Worm (Caenorhabditis elegans) whole organism, young adult: ENCODE data around the gene ttll-15.

ENCODE experiments used
- B0035.1 ChIP-seq: sonication (generic microtip); optimal IDR thresholded peaks from 2 replicates; lab custom pipeline; 2016; ENCODE audit warnings: missing genetic modification characterization, mild to moderate bottlenecking, missing compliant biosample characterization, missing genotype, missing genetic modification reagents
- F22D6.2 ChIP-seq: sonication (generic microtip); optimal IDR thresholded peaks from 2 replicates; lab custom pipeline; 2016; ENCODE audit warnings: mild to moderate bottlenecking, missing genetic modification characterization, missing compliant biosample characterization
- F33H1.4 ChIP-seq: fragments of 200-800 bp; sonication (Bioruptor generic); IDR thresholded peaks from 2 replicates; pipeline ENCODE4 v1.3.6; 2022; ENCODE audit warnings: missing genetic modification reagents, missing genetic modification characterization, missing compliant biosample characterization
- F39B2.1 ChIP-seq: fragments of 200-800 bp; sonication (Bioruptor generic); IDR thresholded peaks from 2 replicates; pipeline ENCODE4 v1.3.6; 2022; ENCODE audit warnings: missing genetic modification reagents, missing genetic modification characterization, missing compliant biosample characterization
- F49E8.2 ChIP-seq: sonication (generic microtip); optimal IDR thresholded peaks from 3 replicates; lab custom pipeline; 2017; ENCODE audit warnings: missing genetic modification characterization, mild to moderate bottlenecking, missing compliant biosample characterization, antibody characterized with exemption, moderate library complexity; ENCODE audit not compliant: insufficient read depth
- F52B5.7 ChIP-seq: sonication (generic microtip); optimal IDR thresholded peaks from 2 replicates; lab custom pipeline; 2016; ENCODE audit warnings: mild to moderate bottlenecking, missing genetic modification characterization, missing compliant biosample characterization
- F57A8.1 ChIP-seq: fragments of 200-800 bp; sonication (Bioruptor generic); optimal IDR thresholded peaks from 2 replicates; lab custom pipeline; 2018; ENCODE audit warnings: mild to moderate bottlenecking, missing genetic modification characterization, moderate library complexity, missing compliant biosample characterization
- Y79H2A.3 ChIP-seq: fragments of 200-800 bp; sonication (Bioruptor generic); conservative IDR thresholded peaks from 2 replicates; pipeline ENCODE4 v1.3.6; 2022; ENCODE audit warnings: missing genetic modification reagents, missing genetic modification characterization, missing compliant biosample characterization
- Y95B8A.8 ChIP-seq: fragments of 200-800 bp; sonication (Bioruptor generic); IDR thresholded peaks from 2 replicates; pipeline ENCODE4 v1.3.6; 2022; ENCODE audit warnings: missing genetic modification reagents, missing genetic modification characterization, missing compliant biosample characterization
- ZK185.1 ChIP-seq: sonication (generic microtip); optimal IDR thresholded peaks from 2 replicates; lab custom pipeline; 2016; ENCODE audit warnings: mild to moderate bottlenecking, missing genetic modification characterization, missing compliant biosample characterization; ENCODE audit not compliant: poor library complexity, severe bottlenecking
- aptf-2 ChIP-seq: fragments of 200-800 bp; sonication (Bioruptor generic); conservative IDR thresholded peaks from 2 replicates; pipeline ENCODE4 v1.3.6; 2022; ENCODE audit warnings: missing genetic modification reagents, missing genetic modification characterization, missing compliant biosample characterization
- attf-3 ChIP-seq: fragments of 200-800 bp; sonication (Bioruptor generic); conservative IDR thresholded peaks from 2 replicates; pipeline ENCODE4 v1.3.6; 2022; ENCODE audit warnings: missing genetic modification reagents, missing genetic modification characterization, missing compliant biosample characterization
- attf-6 ChIP-seq: fragments of 200-800 bp; sonication (Bioruptor generic); IDR thresholded peaks from 2 replicates; pipeline ENCODE4 v1.3.6; 2022; ENCODE audit warnings: missing genetic modification reagents, missing genetic modification characterization, missing compliant biosample characterization
- cebp-2 ChIP-seq: fragments of 200-800 bp; sonication (Bioruptor generic); IDR thresholded peaks from 2 replicates; pipeline ENCODE4 v1.3.6; 2022; ENCODE audit warnings: missing genetic modification characterization, missing compliant biosample characterization
- ceh-100 ChIP-seq: fragments of 200-800 bp; sonication (Bioruptor generic); IDR thresholded peaks from 2 replicates; pipeline ENCODE4 v1.3.6; 2022; ENCODE audit warnings: missing genetic modification reagents, missing genetic modification characterization, missing compliant biosample characterization
- ceh-40 ChIP-seq: fragments of 200-800 bp; sonication (Bioruptor generic); IDR thresholded peaks from 2 replicates; pipeline ENCODE4 v1.3.6; 2022; ENCODE audit warnings: missing genetic modification characterization, missing compliant biosample characterization
- ceh-79 ChIP-seq: sonication (generic microtip); optimal IDR thresholded peaks from 2 replicates; lab custom pipeline; 2017; ENCODE audit warnings: mild to moderate bottlenecking, missing genetic modification characterization, missing compliant biosample characterization
- ceh-91 ChIP-seq: fragments of 200-800 bp; sonication (Bioruptor generic); IDR thresholded peaks from 2 replicates; pipeline ENCODE4 v1.3.6; 2022; ENCODE audit warnings: missing genetic modification reagents, missing genetic modification characterization, missing compliant biosample characterization
- chd-7 ChIP-seq: sonication (generic microtip); optimal IDR thresholded peaks from 2 replicates; lab custom pipeline; 2016; ENCODE audit warnings: mild to moderate bottlenecking, missing genetic modification characterization, moderate library complexity, missing compliant biosample characterization
- dox-1 ChIP-seq: fragments of 200-800 bp; sonication (Bioruptor generic); IDR thresholded peaks from 2 replicates; pipeline ENCODE4 v1.3.6; 2022; ENCODE audit warnings: missing genetic modification reagents, missing genetic modification characterization, missing compliant biosample characterization
- dpl-1 ChIP-seq: fragments of 150-350 bp; optimal IDR thresholded peaks from 2 replicates; lab custom pipeline; 2014; ENCODE audit warnings: missing biosample characterization, missing genetic modification reagents, missing genetic modification characterization
- egl-18 ChIP-seq: fragments of 200-800 bp; sonication (Bioruptor generic); IDR thresholded peaks from 2 replicates; pipeline ENCODE4 v1.3.6; 2022; ENCODE audit warnings: missing genetic modification reagents, missing genetic modification characterization, missing compliant biosample characterization
- egl-44 ChIP-seq: fragments of 200-800 bp; sonication (Bioruptor generic); IDR thresholded peaks from 2 replicates; pipeline ENCODE4 v1.3.6; 2022; ENCODE audit warnings: missing genetic modification reagents, missing genetic modification characterization, missing compliant biosample characterization
- ekl-4 ChIP-seq: fragments of 200-800 bp; sonication (Bioruptor generic); IDR thresholded peaks from 2 replicates; pipeline ENCODE4 v1.3.6; 2022; ENCODE audit warnings: missing genetic modification reagents, missing genetic modification characterization, missing compliant biosample characterization
- fkh-3 ChIP-seq: sonication (generic microtip); optimal IDR thresholded peaks from 2 replicates; lab custom pipeline; 2016; ENCODE audit warnings: mild to moderate bottlenecking, missing genetic modification characterization, missing compliant biosample characterization
- hlh-12 ChIP-seq: sonication (generic microtip); optimal IDR thresholded peaks from 2 replicates; lab custom pipeline; 2016; ENCODE audit warnings: missing genetic modification characterization, missing compliant biosample characterization
- hlh-26 ChIP-seq: fragments of 200-800 bp; sonication (Bioruptor generic); conservative IDR thresholded peaks from 2 replicates; pipeline ENCODE4 v1.3.6; 2022; ENCODE audit warnings: missing genetic modification reagents, missing genetic modification characterization, missing compliant biosample characterization
- lag-1 ChIP-seq: fragments of 200-800 bp; sonication (Bioruptor generic); IDR thresholded peaks from 2 replicates; pipeline ENCODE4 v1.3.6; 2022; ENCODE audit warnings: missing genetic modification reagents, missing genetic modification characterization, missing compliant biosample characterization
- lin-35 ChIP-seq, 3 experiments: fragments of 150-350 bp in 2 of 3; sonication (generic microtip) in 1 of 3; optimal IDR thresholded peaks; 2 replicates each; lab custom pipeline; 2014 to 2018; ENCODE audit warnings: missing biosample characterization in 3 of 3, missing genetic modification characterization in 3 of 3, missing genetic modification reagents in 3 of 3
- lin-40 ChIP-seq: sonication (generic microtip); optimal IDR thresholded peaks from 2 replicates; lab custom pipeline; 2016; ENCODE audit warnings: missing genetic modification characterization, mild to moderate bottlenecking, missing compliant biosample characterization, missing genotype, missing genetic modification reagents
- lin-54 ChIP-seq: fragments of 200-800 bp; sonication (Bioruptor generic); optimal IDR thresholded peaks from 2 replicates; lab custom pipeline; 2018; ENCODE audit warnings: mild to moderate bottlenecking, missing genetic modification characterization, missing compliant biosample characterization
- lsy-27 ChIP-seq: sonication (generic microtip); optimal IDR thresholded peaks from 2 replicates; lab custom pipeline; 2017; ENCODE audit warnings: missing genetic modification characterization, mild to moderate bottlenecking, missing compliant biosample characterization, antibody characterized with exemption, missing genotype, borderline replicate concordance; ENCODE audit not compliant: insufficient read depth
- madf-3 ChIP-seq: fragments of 200-800 bp; sonication (Bioruptor generic); IDR thresholded peaks from 2 replicates; pipeline ENCODE4 v1.3.6; 2022; ENCODE audit warnings: missing genetic modification reagents, missing genetic modification characterization, missing compliant biosample characterization
- madf-8 ChIP-seq: fragments of 200-800 bp; sonication (Bioruptor generic); conservative IDR thresholded peaks from 2 replicates; pipeline ENCODE4 v1.3.6; 2022; ENCODE audit warnings: missing genetic modification reagents, missing genetic modification characterization, missing compliant biosample characterization
- mcd-1 ChIP-seq: fragments of 200-800 bp; sonication (Bioruptor generic); IDR thresholded peaks from 2 replicates; pipeline ENCODE4 v1.3.6; 2022; ENCODE audit warnings: missing genetic modification reagents, missing genetic modification characterization, missing compliant biosample characterization
- mes-4 ChIP-seq: sonication (generic microtip); optimal IDR thresholded peaks from 2 replicates; lab custom pipeline; 2016; ENCODE audit warnings: missing genotype, missing genetic modification characterization, missing compliant biosample characterization
- nfyb-1 ChIP-seq: fragments of 200-800 bp; sonication (Bioruptor generic); IDR thresholded peaks from 2 replicates; pipeline ENCODE4 v1.3.6; 2022; ENCODE audit warnings: missing genetic modification reagents, missing genetic modification characterization, missing compliant biosample characterization
- nhr-80 ChIP-seq: sonication (generic microtip); optimal IDR thresholded peaks from 2 replicates; lab custom pipeline; 2016; ENCODE audit warnings: missing genetic modification characterization, missing compliant biosample characterization
- nhr-90 ChIP-seq: sonication (generic microtip); optimal IDR thresholded peaks from 2 replicates; lab custom pipeline; 2016; ENCODE audit warnings: missing genotype, mild to moderate bottlenecking, missing genetic modification characterization, missing compliant biosample characterization
- pbrm-1 ChIP-seq: fragments of 200-800 bp; sonication (Bioruptor generic); IDR thresholded peaks from 2 replicates; pipeline ENCODE4 v1.3.6; 2022; ENCODE audit warnings: missing genetic modification reagents, missing genetic modification characterization, missing compliant biosample characterization
- pha-4 ChIP-seq: fragments of 150-350 bp; sonication (generic microtip); optimal IDR thresholded peaks from 2 replicates; lab custom pipeline; 2014; ENCODE audit warnings: missing biosample characterization, missing genetic modification reagents, missing genetic modification characterization
- rec-8 ChIP-seq, 2 experiments: sonication (generic microtip); optimal IDR thresholded peaks; 2 replicates each; lab custom pipeline; 2016; ENCODE audit warnings: mild to moderate bottlenecking in 2 of 2, missing genetic modification characterization in 2 of 2, missing genetic modification reagents in 2 of 2, missing genotype in 2 of 2, missing biosample characterization in 1 of 2, missing compliant biosample characterization in 1 of 2, moderate library complexity in 1 of 2
- sdz-38 ChIP-seq: sonication (generic microtip); optimal IDR thresholded peaks from 2 replicates; lab custom pipeline; 2016; ENCODE audit warnings: missing genotype, missing genetic modification characterization, missing compliant biosample characterization
- snpc-4 ChIP-seq, 5 experiments: fragments of 150-350 bp in 1 of 5; sonication (generic microtip) in 4 of 5; optimal IDR thresholded peaks; 2 replicates each; lab custom pipeline; 2014 to 2018; ENCODE audit warnings: missing genetic modification characterization in 5 of 5, missing biosample characterization in 3 of 5, antibody characterized with exemption in 2 of 5, mild to moderate bottlenecking in 2 of 5, missing compliant biosample characterization in 2 of 5, missing genotype in 2 of 5, moderate library complexity in 2 of 5, missing genetic modification reagents in 1 of 5
- xnd-1 ChIP-seq: sonication (generic microtip); optimal IDR thresholded peaks from 2 replicates; lab custom pipeline; 2016; ENCODE audit warnings: missing genotype, missing genetic modification reagents, missing genetic modification characterization, missing compliant biosample characterization
- ztf-18 ChIP-seq: sonication (generic microtip); optimal IDR thresholded peaks from 2 replicates; lab custom pipeline; 2016; ENCODE audit warnings: missing genotype, mild to moderate bottlenecking, missing genetic modification characterization, missing compliant biosample characterization
- ztf-3 ChIP-seq: fragments of 200-800 bp; sonication (Bioruptor generic); optimal IDR thresholded peaks from 2 replicates; lab custom pipeline; 2018; ENCODE audit warnings: mild to moderate bottlenecking, missing genetic modification characterization, missing compliant biosample characterization

ttll-15 gene

DNA sequence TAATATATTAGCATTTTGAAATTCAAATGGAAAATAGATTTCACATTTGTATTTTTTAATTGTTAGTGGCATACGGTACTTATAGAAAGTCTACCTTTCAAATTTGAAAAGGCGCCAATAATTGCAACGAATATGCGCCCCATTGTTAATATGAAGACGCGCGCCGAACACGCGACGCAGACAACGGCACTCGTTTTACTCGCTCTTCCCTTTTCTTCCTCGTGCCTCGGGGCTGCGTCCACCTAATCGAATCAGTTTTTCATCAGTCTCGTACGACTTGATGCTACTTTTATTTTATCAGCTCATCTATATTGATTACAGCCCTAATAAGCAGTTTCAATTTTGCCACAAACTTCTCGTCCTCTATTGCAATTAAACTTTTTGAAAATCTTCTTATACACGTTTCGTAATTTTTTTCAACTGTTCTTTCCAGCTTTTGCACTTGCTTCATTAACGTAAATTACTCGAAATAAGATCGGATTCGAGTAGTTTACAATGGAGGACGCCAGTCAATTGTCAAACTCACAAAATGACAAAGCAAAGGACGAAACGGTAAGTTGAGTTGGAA lies 3.6 kb downstream of the ttll-15 start, which contains the start of gene cash-1 (continued):
- TF ChIP-seq pha-4 (tag; lab: Kevin White, UChicago) (peak; percentile 8), ZK185.1 (tag; lab: Kevin White, UChicago) (peak; percentile 47), dpl-1 (GFP tag; lab: Kevin White, UChicago) (peak; percentile 68), nfyb-1 (GFP tag; lab: Robert Waterston, UW) (peak; percentile 41; the same call in 1 of the 2 replicates), F57A8.1 (GFP tag; lab: Kevin White, UChicago) (no peak), madf-8 (GFP tag; lab: Robert Waterston, UW) (peak; percentile 71), lin-54 (GFP tag; lab: Kevin White, UChicago) (peak; percentile 83), B0035.1 (tag; lab: Kevin White, UChicago) (no peak), hlh-26 (no peak), aptf-2 (GFP tag; lab: Robert Waterston, UW) (no peak), F49E8.2 (tag; lab: Kevin White, UChicago) (peak; percentile 51), fkh-3 (tag; lab: Kevin White, UChicago) (no peak), F39B2.1 (GFP tag; lab: Robert Waterston, UW) (no peak), F33H1.4 (GFP tag; lab: Robert Waterston, UW) (peak; percentile 54), ceh-91 (GFP tag; lab: Robert Waterston, UW) (peak; percentile 66), Y79H2A.3 (GFP tag; lab: Robert Waterston, UW) (no peak), xnd-1 (tag; lab: Kevin White, UChicago) (peak; percentile 43), lsy-27 (tag; lab: Kevin White, UChicago) (peak; percentile 61), nhr-80 (peak; percentile 88), F52B5.7 (tag; lab: Kevin White, UChicago) (no peak), rec-8 (tag; optimal IDR thresholded peaks at IDR 0.05; lab: Kevin White, UChicago) (no peak), lin-35 (GFP tag; optimal IDR thresholded peaks at IDR 0.05; lab: Kevin White, UChicago) (peak in 1 of 3 experiments; percentile 42), attf-3 (GFP tag; lab: Robert Waterston, UW) (no peak), ztf-18 (tag; lab: Kevin White, UChicago) (peak; percentile 51), mcd-1 (GFP tag; lab: Robert Waterston, UW) (peak; percentile 86), ztf-3 (no peak), ceh-100 (no peak), F22D6.2 (no peak), cebp-2 (GFP tag; lab: Robert Waterston, UW) (no peak), sdz-38 (no peak), madf-3 (GFP tag; lab: Robert Waterston, UW) (peak; percentile 99), dox-1 (peak; percentile 88), lin-40 (peak; percentile 41), mes-4 (tag; lab: Kevin White, UChicago) (no peak), ekl-4 (GFP tag; lab: Robert Waterston, UW) (peak; percentile 51; the same call in 1 of the 2 replicates), lag-1 (no peak), pbrm-1 (GFP tag; lab: Robert Waterston, UW) (peak; percentile 37; the same call in 1 of the 2 replicates), nhr-90 (tag; lab: Kevin White, UChicago) (no peak), ceh-79 (tag; lab: Kevin White, UChicago) (no peak), egl-18 (GFP tag; lab: Robert Waterston, UW) (no peak), snpc-4 (GFP tag; optimal IDR thresholded peaks at IDR 0.05; lab: Kevin White, UChicago) (no peak), snpc-4 (tag; optimal IDR thresholded peaks at IDR 0.05; lab: Kevin White, UChicago) (peak in 3 of 4 experiments; percentile 43 to 64 (median 52)), hlh-12 (tag; lab: Kevin White, UChicago) (no peak), attf-6 (peak; percentile 38; the same call in 1 of the 2 replicates), ceh-40 (GFP tag; lab: Robert Waterston, UW) (no peak), egl-44 (GFP tag; lab: Robert Waterston, UW) (no peak), chd-7 (tag; lab: Kevin White, UChicago) (no peak), Y95B8A.8 (peak; percentile 56; the same call in 1 of the 2 replicates)
